Worm (Caenorhabditis elegans) whole organism, L3 larva: ENCODE results near the gene nhr-71.

Experiments used
- ZK546.5 ChIP-seq: sonication (generic microtip); optimal IDR thresholded peaks from 2 replicates; lab custom pipeline; 2017; ENCODE audit warnings: missing biosample characterization, missing genetic modification characterization
- aly-2 ChIP-seq: fragments of 150-350 bp; optimal IDR thresholded peaks from 2 replicates; lab custom pipeline; 2014; ENCODE audit warnings: missing biosample characterization, missing genetic modification characterization
- ama-1 ChIP-seq: fragments of 150-350 bp; optimal IDR thresholded peaks from 2 replicates; lab custom pipeline; 2018
- ceh-16 ChIP-seq: sonication (generic microtip); optimal IDR thresholded peaks from 2 replicates; lab custom pipeline; 2017; ENCODE audit warnings: missing biosample characterization, missing genetic modification characterization
- ceh-82 ChIP-seq: fragments of 150-350 bp; optimal IDR thresholded peaks from 2 replicates; lab custom pipeline; 2014; ENCODE audit warnings: missing biosample characterization, missing genetic modification characterization
- daf-12 ChIP-seq: fragments of 150-350 bp; optimal IDR thresholded peaks from 2 replicates; lab custom pipeline; 2014; ENCODE audit warnings: missing biosample characterization, missing genetic modification reagents, missing genetic modification characterization
- egl-27 ChIP-seq: sonication (generic microtip); optimal IDR thresholded peaks from 4 replicates; lab custom pipeline; 2017; ENCODE audit warnings: missing biosample characterization, missing genetic modification reagents, missing genetic modification characterization
- egl-5 ChIP-seq: fragments of 150-350 bp; optimal IDR thresholded peaks from 2 replicates; lab custom pipeline; 2017; ENCODE audit warnings: missing biosample characterization, missing genetic modification reagents, missing genetic modification characterization, inconsistent platforms
- elt-1 ChIP-seq: fragments of 150-350 bp; optimal IDR thresholded peaks from 2 replicates; lab custom pipeline; 2014; ENCODE audit warnings: missing biosample characterization, missing genetic modification characterization
- eor-1 ChIP-seq, 2 experiments: fragments of 150-350 bp; optimal IDR thresholded peaks; 2 replicates each; lab custom pipeline; 2014 to 2018; ENCODE audit warnings: missing biosample characterization in 2 of 2, missing genetic modification characterization in 2 of 2
- fkh-10 ChIP-seq: sonication (generic microtip); optimal IDR thresholded peaks from 2 replicates; lab custom pipeline; 2017; ENCODE audit warnings: missing biosample characterization, missing genetic modification reagents, missing genetic modification characterization
- fkh-2 ChIP-seq: fragments of 150-350 bp; optimal IDR thresholded peaks from 2 replicates; lab custom pipeline; 2014; ENCODE audit warnings: missing biosample characterization, missing genetic modification reagents, missing genetic modification characterization
- fos-1 ChIP-seq: fragments of 150-350 bp; optimal IDR thresholded peaks from 2 replicates; lab custom pipeline; 2014; ENCODE audit warnings: missing biosample characterization, missing genetic modification characterization
- hmg-11 ChIP-seq: sonication (generic microtip); optimal IDR thresholded peaks from 2 replicates; lab custom pipeline; 2016; ENCODE audit warnings: missing genetic modification characterization, missing compliant biosample characterization
- jun-1 ChIP-seq: fragments of 150-350 bp; optimal IDR thresholded peaks from 2 replicates; lab custom pipeline; 2014; ENCODE audit warnings: missing biosample characterization, missing genetic modification reagents, missing genetic modification characterization
- lin-15B ChIP-seq: fragments of 150-350 bp; optimal IDR thresholded peaks from 2 replicates; lab custom pipeline; 2014; ENCODE audit warnings: missing biosample characterization, missing genetic modification characterization
- lin-39 ChIP-seq: fragments of 150-350 bp; optimal IDR thresholded peaks from 2 replicates; lab custom pipeline; 2018; ENCODE audit warnings: missing biosample characterization, missing genetic modification reagents, missing genetic modification characterization
- mdl-1 ChIP-seq: fragments of 150-350 bp; optimal IDR thresholded peaks from 2 replicates; lab custom pipeline; 2014; ENCODE audit warnings: missing biosample characterization, missing genetic modification characterization
- mml-1 ChIP-seq: fragments of 150-350 bp; sonication (generic microtip); optimal IDR thresholded peaks from 3 replicates; lab custom pipeline; 2014; ENCODE audit warnings: missing biosample characterization, missing genetic modification characterization
- nfya-1 ChIP-seq: sonication (generic microtip); optimal IDR thresholded peaks from 2 replicates; lab custom pipeline; 2017; ENCODE audit warnings: missing genetic modification characterization, mild to moderate bottlenecking, missing compliant biosample characterization, antibody characterized with exemption, moderate library complexity; ENCODE audit not compliant: insufficient read depth
- nhr-11 ChIP-seq: fragments of 150-350 bp; optimal IDR thresholded peaks from 2 replicates; lab custom pipeline; 2014; ENCODE audit warnings: missing biosample characterization, missing genetic modification characterization
- nhr-12 ChIP-seq: fragments of 150-350 bp; optimal IDR thresholded peaks from 2 replicates; lab custom pipeline; 2014; ENCODE audit warnings: missing biosample characterization, missing genetic modification characterization
- nhr-237 ChIP-seq: fragments of 150-350 bp; optimal IDR thresholded peaks from 2 replicates; lab custom pipeline; 2014; ENCODE audit warnings: missing biosample characterization, missing genetic modification characterization
- nhr-25 ChIP-seq: sonication (generic microtip); optimal IDR thresholded peaks from 2 replicates; lab custom pipeline; 2017; ENCODE audit warnings: missing biosample characterization, missing genetic modification characterization
- nhr-28 ChIP-seq: fragments of 150-350 bp; optimal IDR thresholded peaks from 2 replicates; lab custom pipeline; 2014; ENCODE audit warnings: missing biosample characterization, missing genetic modification characterization
- nhr-43 ChIP-seq: sonication (generic microtip); optimal IDR thresholded peaks from 2 replicates; lab custom pipeline; 2016; ENCODE audit warnings: mild to moderate bottlenecking, missing genetic modification characterization, missing compliant biosample characterization; ENCODE audit not compliant: poor library complexity, severe bottlenecking
- nhr-67 ChIP-seq: fragments of 150-350 bp; optimal IDR thresholded peaks from 2 replicates; lab custom pipeline; 2014; ENCODE audit warnings: missing biosample characterization, missing genetic modification characterization
- nhr-76 ChIP-seq: fragments of 150-350 bp; sonication (generic microtip); optimal IDR thresholded peaks from 5 replicates; lab custom pipeline; 2014; ENCODE audit warnings: missing biosample characterization, missing genetic modification characterization
- nhr-77 ChIP-seq: fragments of 150-350 bp; optimal IDR thresholded peaks from 2 replicates; lab custom pipeline; 2014; ENCODE audit warnings: missing biosample characterization, missing genetic modification characterization
- pha-4 ChIP-seq: fragments of 150-350 bp; optimal IDR thresholded peaks from 2 replicates; lab custom pipeline; 2014; ENCODE audit warnings: missing biosample characterization, missing genetic modification reagents, missing genetic modification characterization
- sea-2 ChIP-seq: fragments of 150-350 bp; sonication (generic microtip); optimal IDR thresholded peaks from 4 replicates; lab custom pipeline; 2014; ENCODE audit warnings: missing biosample characterization, missing genetic modification reagents, missing genetic modification characterization
- skn-1 ChIP-seq: fragments of 150-350 bp; optimal IDR thresholded peaks from 2 replicates; lab custom pipeline; 2014; ENCODE audit warnings: missing biosample characterization, missing genetic modification characterization
- snpc-4 ChIP-seq: fragments of 150-350 bp; optimal IDR thresholded peaks from 2 replicates; lab custom pipeline; 2014; ENCODE audit warnings: missing biosample characterization, missing genetic modification characterization
- tbx-2 ChIP-seq: sonication (generic microtip); optimal IDR thresholded peaks from 2 replicates; lab custom pipeline; 2016; ENCODE audit warnings: mild to moderate bottlenecking, missing genetic modification characterization, missing compliant biosample characterization
- unc-39 ChIP-seq: sonication (generic microtip); optimal IDR thresholded peaks from 4 replicates; lab custom pipeline; 2017; ENCODE audit warnings: missing biosample characterization, missing genetic modification characterization
- zag-1 ChIP-seq: fragments of 150-350 bp; optimal IDR thresholded peaks from 2 replicates; lab custom pipeline; 2014; ENCODE audit warnings: missing biosample characterization, missing genetic modification characterization
- ztf-11 ChIP-seq: fragments of 150-350 bp; optimal IDR thresholded peaks from 2 replicates; lab custom pipeline; 2014; ENCODE audit warnings: missing biosample characterization, missing genetic modification characterization
- ztf-4 ChIP-seq: fragments of 150-350 bp; optimal IDR thresholded peaks from 2 replicates; lab custom pipeline; 2014; ENCODE audit warnings: missing biosample characterization, missing genetic modification characterization

nhr-71 gene

DNA sequence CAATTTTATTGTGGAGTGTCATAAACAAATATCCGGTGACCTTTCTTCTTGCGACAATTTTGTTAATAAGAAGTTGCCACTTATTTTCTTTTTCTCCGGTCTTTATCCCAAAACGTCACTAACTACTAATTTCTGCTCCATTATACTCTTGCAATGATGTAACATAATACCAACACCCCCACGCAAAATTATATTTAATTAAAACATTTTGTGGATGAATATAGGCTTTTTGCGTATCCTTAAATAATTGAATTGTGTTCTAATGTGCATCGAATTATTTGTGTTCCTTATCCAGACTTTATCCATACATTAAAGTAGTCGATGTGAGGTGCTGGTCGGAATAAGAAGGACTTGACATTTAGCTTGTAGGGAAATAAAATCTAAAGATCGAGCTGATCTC lies 44.2 kb upstream of the nhr-71 start:
- TF ChIP-seq nhr-25 (tag; lab: Kevin White, UChicago) = no peak
- TF ChIP-seq fkh-2 (tag; lab: Kevin White, UChicago) = no peak
- TF ChIP-seq mml-1 (tag; lab: Kevin White, UChicago) = no peak
- TF ChIP-seq fos-1 (tag; lab: Kevin White, UChicago) = no peak
- no peak for TF ChIP-seq nhr-237 (tag; lab: Kevin White, UChicago)
- no peak for TF ChIP-seq nfya-1 (tag; lab: Kevin White, UChicago)
- TF ChIP-seq hmg-11 (tag; lab: Kevin White, UChicago) = no peak
- TF ChIP-seq nhr-28 (tag; lab: Kevin White, UChicago) = no peak
- TF ChIP-seq egl-5 (tag; lab: Kevin White, UChicago) = no peak
- TF ChIP-seq eor-1 (tag; optimal IDR thresholded peaks at IDR 0.05; lab: Kevin White, UChicago) = no peak
- TF ChIP-seq unc-39 (tag; lab: Kevin White, UChicago) = no peak
- no peak for TF ChIP-seq ztf-11 (tag; lab: Kevin White, UChicago)
- no peak for TF ChIP-seq ZK546.5 (tag; lab: Kevin White, UChicago)
- no peak for TF ChIP-seq lin-15B (tag; lab: Kevin White, UChicago)
- TF ChIP-seq jun-1 (tag; lab: Kevin White, UChicago) = no peak

DNA sequence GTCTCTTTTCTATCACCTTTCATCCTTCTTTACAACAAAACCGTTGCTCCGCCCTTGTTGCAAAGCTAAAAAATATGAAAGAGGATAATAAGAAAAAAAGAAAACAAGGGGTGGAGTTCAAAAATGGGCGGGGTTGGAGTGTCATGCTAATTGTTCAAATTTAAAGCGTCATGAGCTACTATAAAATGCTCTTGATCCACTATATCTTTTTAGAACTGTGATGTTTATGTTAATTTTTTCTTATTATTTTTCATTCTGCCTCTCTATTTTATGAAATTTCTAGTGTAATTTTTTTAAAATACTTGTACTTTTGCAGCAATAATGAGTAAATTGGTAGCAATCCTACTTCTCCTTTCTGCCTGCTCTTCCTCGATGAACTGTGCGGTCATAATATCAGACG lies 40.5 kb upstream of the nhr-71 start, which contains the start of gene K02D3.1:
K02D3.1 (plus strand) TSS at position 301 of the 400 bp plus-strand sequence.
- TF ChIP-seq egl-27 (tag; lab: Kevin White, UChicago) = no peak
- TF ChIP-seq daf-12 (tag; lab: Kevin White, UChicago) = no peak
- no peak for TF ChIP-seq nhr-28 (tag; lab: Kevin White, UChicago)
- TF ChIP-seq nhr-12 (tag; lab: Kevin White, UChicago) = no peak
- TF ChIP-seq fkh-10 = no peak
- TF ChIP-seq ztf-11 (tag; lab: Kevin White, UChicago) = no peak
- no peak for TF ChIP-seq fos-1 (tag; lab: Kevin White, UChicago)
- TF ChIP-seq tbx-2 (tag; lab: Kevin White, UChicago) = no peak
- TF ChIP-seq skn-1 = no peak
- TF ChIP-seq lin-39 (tag; lab: Kevin White, UChicago) = no peak
- TF ChIP-seq sea-2 (GFP tag; lab: Kevin White, UChicago) = no peak
- no peak for TF ChIP-seq eor-1 (tag; optimal IDR thresholded peaks at IDR 0.05; lab: Kevin White, UChicago)
- TF ChIP-seq elt-1 = no peak
- no peak for TF ChIP-seq nhr-76 (tag; lab: Kevin White, UChicago)
- no peak for TF ChIP-seq nhr-11 (tag; lab: Kevin White, UChicago)
- TF ChIP-seq unc-39 (tag; lab: Kevin White, UChicago) = no peak
- no peak for TF ChIP-seq nfya-1 (tag; lab: Kevin White, UChicago)
- TF ChIP-seq snpc-4 = no peak
- TF ChIP-seq ceh-16 (tag; lab: Kevin White, UChicago) = no peak
- TF ChIP-seq fkh-2 (tag; lab: Kevin White, UChicago) = no peak

DNA sequence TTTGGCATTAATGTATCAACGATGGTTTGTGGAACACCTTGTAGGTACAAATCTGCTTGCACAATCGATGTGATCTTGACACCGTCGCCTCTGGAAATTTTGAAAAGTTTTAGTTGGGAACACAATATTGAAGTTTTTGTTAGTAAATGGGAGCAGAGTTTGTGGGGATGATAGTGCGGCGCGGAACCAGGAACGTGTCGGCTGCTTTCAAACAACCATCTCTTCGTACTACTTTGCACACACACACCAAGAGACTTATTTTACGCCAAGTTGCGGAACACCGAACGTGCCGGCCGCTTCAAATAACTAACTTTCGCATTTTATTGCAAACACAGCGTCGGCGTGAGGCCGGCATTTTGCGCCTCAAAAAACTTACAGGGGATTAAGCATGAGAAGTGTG lies 38.1 kb upstream of the nhr-71 start:
- TF ChIP-seq elt-1 (no peak), mdl-1 (tag; lab: Kevin White, UChicago) (no peak), tbx-2 (tag; lab: Kevin White, UChicago) (no peak), aly-2 (tag; lab: Kevin White, UChicago) (no peak), ceh-82 (tag; lab: Kevin White, UChicago) (no peak), fos-1 (tag; lab: Kevin White, UChicago) (no peak), lin-39 (tag; lab: Kevin White, UChicago) (no peak), sea-2 (GFP tag; lab: Kevin White, UChicago) (no peak), nhr-67 (tag; lab: Kevin White, UChicago) (no peak), mml-1 (tag; lab: Kevin White, UChicago) (no peak), hmg-11 (tag; lab: Kevin White, UChicago) (no peak), lin-15B (tag; lab: Kevin White, UChicago) (no peak), egl-5 (tag; lab: Kevin White, UChicago) (no peak), nhr-11 (tag; lab: Kevin White, UChicago) (no peak), unc-39 (tag; lab: Kevin White, UChicago) (no peak), pha-4 (no peak), nhr-43 (tag; lab: Kevin White, UChicago) (no peak), ztf-4 (no peak)

DNA sequence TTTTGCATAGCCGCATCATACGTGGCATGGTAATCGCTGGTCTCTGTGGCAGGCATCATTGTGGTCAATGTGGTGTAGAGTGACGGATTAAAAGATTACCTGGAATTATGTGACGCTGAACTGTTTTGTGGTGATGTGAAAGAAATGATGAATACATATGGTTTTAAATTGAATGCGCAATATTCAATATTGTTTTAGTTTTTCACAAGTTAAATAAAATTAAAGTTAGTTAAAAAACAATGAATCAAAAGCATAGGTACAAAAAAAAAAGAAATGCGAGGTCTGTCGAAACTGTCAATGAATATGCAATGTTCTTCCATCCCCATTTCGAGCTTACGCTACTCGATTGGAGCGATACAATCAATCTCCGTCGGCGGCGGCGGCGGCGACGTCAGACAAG lies 35.2 kb upstream of the nhr-71 start, which contains the start of gene K02D3.2:
K02D3.2 (minus strand) TSS at position 101 of the 400 bp plus-strand sequence.
- TF ChIP-seq elt-1 (no peak), nhr-77 (tag; lab: Kevin White, UChicago) (no peak), zag-1 (no peak), daf-12 (tag; lab: Kevin White, UChicago) (no peak), mml-1 (tag; lab: Kevin White, UChicago) (no peak), ama-1 (lab: Kevin White, UChicago) (no peak)
